Worm (Caenorhabditis elegans): ENCODE results near the gene F52C12.2.

DNA sequence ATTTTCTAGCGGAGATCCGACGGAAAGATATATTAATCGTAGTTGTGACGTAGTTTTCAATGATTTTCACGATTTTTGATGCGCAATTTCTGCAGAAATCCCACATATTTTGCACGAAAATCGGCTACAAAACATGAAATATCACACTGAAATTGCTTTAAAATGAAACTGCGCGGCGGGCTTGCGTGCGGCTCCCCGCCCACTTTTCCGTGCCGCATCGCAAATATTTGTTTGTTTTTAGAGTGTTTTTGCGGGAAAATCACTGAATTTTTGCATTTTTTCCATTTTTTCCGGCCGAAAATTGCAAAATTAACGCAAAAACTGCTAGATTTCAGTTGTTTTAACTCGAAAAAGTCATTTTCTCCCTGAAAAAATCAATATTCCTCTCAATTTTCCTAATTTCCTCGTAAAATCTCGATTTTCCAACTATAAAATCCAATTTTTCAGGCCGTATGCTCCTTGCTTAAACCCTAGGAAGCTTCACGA, 27.6 kb downstream of the F52C12.2 start, which contains the start of gene Y76B12C.6:
- TF ChIP-seq mdl-1 (tag; optimal IDR thresholded peaks at IDR 0.05) (no peak), fos-1 (tag; optimal IDR thresholded peaks at IDR 0.05) (no peak), gmeb-1 (tag; optimal IDR thresholded peaks at IDR 0.05) (no peak), nhr-25 (tag; optimal IDR thresholded peaks at IDR 0.05) (no peak), nhr-12 (tag; optimal IDR thresholded peaks at IDR 0.05) (no peak), nhr-237 (tag; optimal IDR thresholded peaks at IDR 0.05) (no peak), ceh-82 (tag; optimal IDR thresholded peaks at IDR 0.05) (no peak), skn-1 (tag; optimal IDR thresholded peaks at IDR 0.05) (no peak), ama-1 (optimal IDR thresholded peaks at IDR 0.05) (no peak), unc-39 (tag; optimal IDR thresholded peaks at IDR 0.05) (no peak), aly-2 (tag; optimal IDR thresholded peaks at IDR 0.05) (no peak), lin-39 (tag; optimal IDR thresholded peaks at IDR 0.05) (no peak)
